Fruit fly (Drosophila melanogaster): ENCODE results near the gene CG31457.

DNA sequence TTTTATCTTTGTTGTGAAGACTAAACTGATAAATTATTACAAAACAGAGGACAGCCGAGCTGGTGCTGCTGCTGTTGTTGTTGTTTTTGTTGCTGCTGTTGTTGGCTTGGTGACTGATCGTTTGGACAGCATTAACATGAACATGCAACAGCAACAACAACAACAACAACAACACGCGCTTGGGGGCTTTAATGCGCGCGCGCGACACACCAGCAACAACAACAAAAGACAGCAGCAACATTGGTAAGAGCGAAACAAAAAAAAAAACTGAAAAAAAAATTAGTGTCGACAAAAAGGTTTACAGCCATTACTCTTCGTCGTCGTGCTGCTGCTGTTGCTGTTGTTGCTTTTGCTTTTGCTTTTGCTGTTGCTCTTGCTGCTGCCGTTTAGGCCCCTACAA lies 3.1 kb upstream of the CG31457 start:
- TF ChIP-seq Ets21C (GFP tag; optimal IDR thresholded peaks at IDR 0.05) (no peak), Met (GFP tag; optimal IDR thresholded peaks at IDR 0.05) (no peak), CG6276 (GFP tag; optimal IDR thresholded peaks at IDR 0.05) (no peak)

Measured in whole organism, prepupa.